Fruit fly (Drosophila melanogaster): ENCODE data around the gene CG32026.

dm6 chr3L:8865185-8865584 is 28.9 kb downstream of the CG32026 start:
- TF ChIP-seq CG11617 (GFP tag; optimal IDR thresholded peaks at IDR 0.05) (no peak), kay (GFP tag; ENCODE audit: borderline replicate concordance) (no peak), cic (GFP tag; optimal IDR thresholded peaks at IDR 0.05) (no peak), Mnt (GFP tag; optimal IDR thresholded peaks at IDR 0.05) (no peak), CG5204 (GFP tag; optimal IDR thresholded peaks at IDR 0.05) (no peak), Crg-1 (GFP tag; optimal IDR thresholded peaks at IDR 0.05) (no peak), CG7045 (GFP tag; optimal IDR thresholded peaks at IDR 0.05) (no peak), ovo (GFP tag; optimal IDR thresholded peaks at IDR 0.05) (no peak), Hr96 (GFP tag; optimal IDR thresholded peaks at IDR 0.05) (no peak), CG7101 (tag; optimal IDR thresholded peaks at IDR 0.05) (no peak), pad (GFP tag; optimal IDR thresholded peaks at IDR 0.05) (no peak), CG1620 (GFP tag; optimal IDR thresholded peaks at IDR 0.05) (no peak), Clk (GFP tag; optimal IDR thresholded peaks at IDR 0.05) (no peak), CG14711 (tag; optimal IDR thresholded peaks at IDR 0.05) (no peak)
